Fruit fly (Drosophila melanogaster): Measurements from ENCODE around the gene Tdrd3.

Tdrd3 gene

DNA sequence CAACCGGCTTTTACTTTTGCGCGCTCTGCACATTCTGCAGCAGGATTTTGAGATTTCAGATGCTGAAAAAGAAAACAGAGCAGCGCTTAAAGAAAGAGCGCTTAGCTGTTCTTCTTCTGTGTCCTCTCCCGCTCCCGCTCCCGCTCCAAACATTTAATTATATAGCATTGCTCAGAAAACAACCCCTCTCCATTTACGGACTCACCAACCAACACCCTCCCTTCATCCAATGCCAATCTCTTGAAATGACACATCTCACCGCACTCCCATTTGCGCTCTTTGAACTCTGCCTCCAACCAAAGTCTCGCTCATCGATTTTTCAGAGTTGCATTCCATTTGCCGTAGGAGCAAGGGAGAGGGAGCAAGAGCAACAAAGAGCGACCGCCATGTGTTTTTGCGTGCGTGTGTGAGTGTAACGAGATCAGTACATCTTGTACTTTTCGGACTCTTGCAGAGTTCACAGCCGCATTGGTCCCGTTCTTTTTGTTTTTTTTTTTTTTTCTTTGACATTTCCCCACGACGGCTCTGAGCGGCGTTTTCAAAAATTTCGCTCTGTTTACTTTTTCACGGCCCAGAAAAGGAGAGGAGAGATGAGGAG lies 31.4 kb upstream of the Tdrd3 start (continued):
- no peak for TF ChIP-seq Neu2 (GFP tag; optimal IDR thresholded peaks at IDR 0.05; ENCODE audit: borderline replicate concordance)
- no peak for TF ChIP-seq CG10321 (GFP tag; IDR thresholded peaks at IDR 0.05)
- no peak for TF ChIP-seq CG7556 (GFP tag; optimal IDR thresholded peaks at IDR 0.05)
- no peak for TF ChIP-seq CG10462 (GFP tag; optimal IDR thresholded peaks at IDR 0.05)
- TF ChIP-seq slbo (GFP tag; IDR thresholded peaks at IDR 0.05), result no peak
- no peak for TF ChIP-seq CG12104 (GFP tag; optimal IDR thresholded peaks at IDR 0.05)
- no peak for TF ChIP-seq en (GFP tag; optimal IDR thresholded peaks at IDR 0.05)
- no peak for TF ChIP-seq CG17612 (GFP tag; IDR thresholded peaks at IDR 0.05)
- no peak for TF ChIP-seq zen (tag; optimal IDR thresholded peaks at IDR 0.05)
- no peak for TF ChIP-seq CG14860 (GFP tag; IDR thresholded peaks at IDR 0.05; ENCODE audit: partially characterized antibody)
- TF ChIP-seq CG34224 (GFP tag; IDR thresholded peaks at IDR 0.05; ENCODE audit: partially characterized antibody), result 0 out of 3 replicates have a peak, but pooled peaks have one; percentile 39
- TF ChIP-seq Xbp1 (GFP tag; optimal IDR thresholded peaks at IDR 0.05), result no peak
- TF ChIP-seq sima (GFP tag; optimal IDR thresholded peaks at IDR 0.05), result no peak
- TF ChIP-seq ems (GFP tag; optimal IDR thresholded peaks at IDR 0.05), result no peak
- TF ChIP-seq Doc3 (GFP tag; IDR thresholded peaks at IDR 0.05; ENCODE audit: partially characterized antibody), result 0 out of 3 replicates have a peak, but pooled peaks have one; percentile 46
- TF ChIP-seq Atf6 (GFP tag; IDR thresholded peaks at IDR 0.05), result no peak
- TF ChIP-seq hkb (optimal IDR thresholded peaks at IDR 0.05), result no peak
- no peak; the same call in 1 of the 2 replicates for TF ChIP-seq hkb (GFP tag; IDR thresholded peaks at IDR 0.05)
- TF ChIP-seq schlank (tag; optimal IDR thresholded peaks at IDR 0.05), result no peak
- no peak for TF ChIP-seq CG4404 (GFP tag; IDR thresholded peaks at IDR 0.05)
- peak; percentile 39; the same call in 1 of the 2 replicates for TF ChIP-seq vvl (GFP tag; IDR thresholded peaks at IDR 0.05)
- no peak for TF ChIP-seq sim (GFP tag; IDR thresholded peaks at IDR 0.05)
- no peak for TF ChIP-seq crc (GFP tag; optimal IDR thresholded peaks at IDR 0.05)
- no peak for TF ChIP-seq Tbp (GFP tag; optimal IDR thresholded peaks at IDR 0.05)
- 0 out of 2 replicates have a peak, but pooled peaks have one; percentile 12 for TF ChIP-seq CG6689 (GFP tag; IDR thresholded peaks at IDR 0.05)
- no peak for TF ChIP-seq sens-2 (GFP tag; IDR thresholded peaks at IDR 0.05)
- peak; percentile 46 for TF ChIP-seq CG13287 (GFP tag; IDR thresholded peaks at IDR 0.05; ENCODE audit: partially characterized antibody)
- peak; percentile 30 for TF ChIP-seq CG6813 (GFP tag; optimal IDR thresholded peaks at IDR 0.05)
- no peak for TF ChIP-seq CG4707 (GFP tag; optimal IDR thresholded peaks at IDR 0.05)
- no peak for TF ChIP-seq kah (GFP tag; optimal IDR thresholded peaks at IDR 0.05)
- TF ChIP-seq CG7839 (tag; optimal IDR thresholded peaks at IDR 0.05), result no peak
- TF ChIP-seq pfk (GFP tag; optimal IDR thresholded peaks at IDR 0.05), result no peak
- no peak for TF ChIP-seq Atf-2 (GFP tag; optimal IDR thresholded peaks at IDR 0.05)
- no peak for TF ChIP-seq Doc2 (GFP tag; IDR thresholded peaks at IDR 0.05)
- TF ChIP-seq Poxn (GFP tag; IDR thresholded peaks at IDR 0.05), result no peak
- TF ChIP-seq cg (GFP tag; optimal IDR thresholded peaks at IDR 0.05), result peak; percentile 76
- no peak for TF ChIP-seq nau (GFP tag; optimal IDR thresholded peaks at IDR 0.05)
- TF ChIP-seq onecut (GFP tag; IDR thresholded peaks at IDR 0.05), result peak; percentile 99
- TF ChIP-seq bcd (GFP tag; optimal IDR thresholded peaks at IDR 0.05), result no peak
- TF ChIP-seq Drgx (GFP tag; IDR thresholded peaks at IDR 0.05), result peak; percentile 33; the same call in 1 of the 2 replicates
- no peak for TF ChIP-seq knrl (GFP tag; IDR thresholded peaks at IDR 0.05; ENCODE audit: partially characterized antibody)
- TF ChIP-seq D19A (tag; optimal IDR thresholded peaks at IDR 0.05), result no peak
- no peak for TF ChIP-seq her (GFP tag; optimal IDR thresholded peaks at IDR 0.05)
- TF ChIP-seq CG15479 (GFP tag; optimal IDR thresholded peaks at IDR 0.05), result no peak
- TF ChIP-seq CG10565 (GFP tag; optimal IDR thresholded peaks at IDR 0.05), result no peak
- TF ChIP-seq lov (optimal IDR thresholded peaks at IDR 0.05), result no peak
- no peak for TF ChIP-seq lov (GFP tag; IDR thresholded peaks at IDR 0.05)
- TF ChIP-seq B-H1 (GFP tag; IDR thresholded peaks at IDR 0.05), result no peak
- TF ChIP-seq esg (GFP tag; conservative IDR thresholded peaks at IDR 0.05), result no peak
- no peak for TF ChIP-seq CG3995 (GFP tag; optimal IDR thresholded peaks at IDR 0.05)
- TF ChIP-seq bbx (GFP tag; IDR thresholded peaks at IDR 0.05; ENCODE audit: partially characterized antibody), result no peak
